Worm (Caenorhabditis elegans): Measurements from ENCODE around the gene dnj-25.

Gene dnj-25

ce11 chrV:20775269-20775668 is 31.1 kb upstream of the dnj-25 start, which contains the start of gene F38A6.4:
Gene F38A6.4, minus strand, starts transcription at chrV:20775369.
- TF ChIP-seq unc-130 (GFP tag; optimal IDR thresholded peaks at IDR 0.05): no peak
- no peak for TF ChIP-seq arid-1 (GFP tag; conservative IDR thresholded peaks at IDR 0.05)
- no peak for TF ChIP-seq Y75B8A.6 (GFP tag; IDR thresholded peaks at IDR 0.05)
- TF ChIP-seq T26A8.4 (GFP tag; IDR thresholded peaks at IDR 0.05): no peak
- no peak for TF ChIP-seq ztf-11 (tag; optimal IDR thresholded peaks at IDR 0.05)
- no peak for TF ChIP-seq fkh-10 (GFP tag; optimal IDR thresholded peaks at IDR 0.05)
- TF ChIP-seq hmg-1.1 (GFP tag; IDR thresholded peaks at IDR 0.05): no peak
- no peak for TF ChIP-seq F26F4.8 (GFP tag; conservative IDR thresholded peaks at IDR 0.05)
- no peak for TF ChIP-seq nhr-77 (tag; optimal IDR thresholded peaks at IDR 0.05)
- TF ChIP-seq lsy-2 (tag; optimal IDR thresholded peaks at IDR 0.05): no peak
- no peak for TF ChIP-seq php-3 (GFP tag; IDR thresholded peaks at IDR 0.05)
- no peak for TF ChIP-seq lir-3 (tag; optimal IDR thresholded peaks at IDR 0.05)
- TF ChIP-seq hif-1 (tag; optimal IDR thresholded peaks at IDR 0.05): no peak
- no peak for TF ChIP-seq spr-1 (tag; optimal IDR thresholded peaks at IDR 0.05)
- TF ChIP-seq dve-1 (tag; optimal IDR thresholded peaks at IDR 0.05; ENCODE audit: insufficient read depth): peak; percentile 11
- TF ChIP-seq daf-8 (GFP tag; IDR thresholded peaks at IDR 0.05): no peak
- no peak for TF ChIP-seq ZK337.2 (GFP tag; IDR thresholded peaks at IDR 0.05)
- TF ChIP-seq nhr-42 (GFP tag; IDR thresholded peaks at IDR 0.05): no peak
- TF ChIP-seq nhr-237 (tag; optimal IDR thresholded peaks at IDR 0.05): no peak
- no peak for TF ChIP-seq Y105C5A.15 (GFP tag; IDR thresholded peaks at IDR 0.05)
- peak; percentile 25 for TF ChIP-seq nhr-28 (tag; optimal IDR thresholded peaks at IDR 0.05)
- peak in 1 of 2 experiments; percentile 84 for TF ChIP-seq unc-62 (GFP tag; optimal IDR thresholded peaks at IDR 0.05 in 1 of 2)
- no peak for TF ChIP-seq unc-62 (tag; optimal IDR thresholded peaks at IDR 0.05)
- TF ChIP-seq hlh-30 (tag; optimal IDR thresholded peaks at IDR 0.05; ENCODE audit: insufficient read depth): peak; percentile 29
- TF ChIP-seq madf-9 (GFP tag; conservative IDR thresholded peaks at IDR 0.05): no peak
- no peak for TF ChIP-seq vab-7 (GFP tag; IDR thresholded peaks at IDR 0.05)
- TF ChIP-seq saeg-2 (GFP tag; IDR thresholded peaks at IDR 0.05): no peak
- TF ChIP-seq cey-2 (tag; optimal IDR thresholded peaks at IDR 0.05; ENCODE audit: borderline replicate concordance, insufficient read depth): no peak
- TF ChIP-seq ceh-32 (tag; optimal IDR thresholded peaks at IDR 0.05; ENCODE audit: poor library complexity): no peak
- TF ChIP-seq tra-1 (GFP tag; IDR thresholded peaks at IDR 0.05): no peak
- no peak for TF ChIP-seq egl-27 (tag; optimal IDR thresholded peaks at IDR 0.05)
- no peak for TF ChIP-seq daf-16 (GFP tag; optimal IDR thresholded peaks at IDR 0.05)
- peak; percentile 11 for TF ChIP-seq daf-16 (tag; optimal IDR thresholded peaks at IDR 0.05)
- no peak for TF ChIP-seq lim-7 (GFP tag; IDR thresholded peaks at IDR 0.05)
- TF ChIP-seq skn-1 (tag; optimal IDR thresholded peaks at IDR 0.05): no peak
- no peak for TF ChIP-seq hlh-11 (tag; optimal IDR thresholded peaks at IDR 0.05)
- no peak for TF ChIP-seq zag-1 (tag; optimal IDR thresholded peaks at IDR 0.05)
- TF ChIP-seq ama-1 (optimal IDR thresholded peaks at IDR 0.05): no peak
- TF ChIP-seq ceh-44 (GFP tag; IDR thresholded peaks at IDR 0.05): no peak
- no peak for TF ChIP-seq snpc-4 (tag; optimal IDR thresholded peaks at IDR 0.05)
- no peak for TF ChIP-seq gei-8 (GFP tag; optimal IDR thresholded peaks at IDR 0.05)
- no peak for TF ChIP-seq dmd-8 (GFP tag; IDR thresholded peaks at IDR 0.05)
- TF ChIP-seq ceh-62 (tag; optimal IDR thresholded peaks at IDR 0.05): no peak
- no peak for TF ChIP-seq F49E8.2 (tag; optimal IDR thresholded peaks at IDR 0.05; ENCODE audit: borderline replicate concordance)
- no peak for TF ChIP-seq mep-1 (tag; optimal IDR thresholded peaks at IDR 0.05)

Data from whole organism, L4 larva.